Worm (Caenorhabditis elegans): Measurements from ENCODE around the gene T06E8.8.

- no peak for TF ChIP-seq snpc-4 (tag; optimal IDR thresholded peaks at IDR 0.05)
- TF ChIP-seq ztf-11 (tag; optimal IDR thresholded peaks at IDR 0.05) = no peak
- TF ChIP-seq sem-2 (GFP tag; optimal IDR thresholded peaks at IDR 0.05) = no peak
- TF ChIP-seq elt-1 (tag; optimal IDR thresholded peaks at IDR 0.05; ENCODE audit: borderline replicate concordance, insufficient read depth) = no peak
- no peak for TF ChIP-seq ham-2 (GFP tag; optimal IDR thresholded peaks at IDR 0.05)
- no peak for TF ChIP-seq hlh-1 (tag; optimal IDR thresholded peaks at IDR 0.05)
- no peak for TF ChIP-seq nhr-237 (tag; optimal IDR thresholded peaks at IDR 0.05)
- TF ChIP-seq unc-39 (tag; optimal IDR thresholded peaks at IDR 0.05) = no peak
- TF ChIP-seq ces-1 (GFP tag; optimal IDR thresholded peaks at IDR 0.05) = no peak
- TF ChIP-seq M03D4.4 (tag; optimal IDR thresholded peaks at IDR 0.05) = no peak
- no peak for TF ChIP-seq lin-13 (tag; optimal IDR thresholded peaks at IDR 0.05)
- TF ChIP-seq lsy-2 (tag; optimal IDR thresholded peaks at IDR 0.05) = no peak
These were observed 25.3 kb upstream of the T06E8.8 start for ce11 chrV:10018291-10018690.

Data from whole organism, mixed stage, embryonic.